Worm (Caenorhabditis elegans) whole organism, L4 larva: Measurements from ENCODE around the gene irld-42.

Source experiments
- F44E2.7 ChIP-seq: fragments of 200-800 bp; sonication (Bioruptor generic); IDR thresholded peaks from 2 replicates; pipeline ENCODE4 v2.1.2; 2022; ENCODE audit warnings: missing genetic modification characterization, missing compliant biosample characterization
- T20F7.1 ChIP-seq: fragments of 200-800 bp; sonication (Bioruptor generic); optimal IDR thresholded peaks from 2 replicates; lab custom pipeline; 2018; ENCODE audit warnings: mild to moderate bottlenecking, missing genetic modification characterization, missing compliant biosample characterization
- Y48G9A.11 ChIP-seq: fragments of 200-800 bp; sonication (Bioruptor generic); IDR thresholded peaks from 2 replicates; pipeline ENCODE4 v1.3.6; 2022; ENCODE audit warnings: missing genetic modification reagents, missing genetic modification characterization, missing compliant biosample characterization
- Y75B8A.6 ChIP-seq: fragments of 200-800 bp; sonication (Bioruptor generic); IDR thresholded peaks from 2 replicates; pipeline ENCODE4 v1.3.6; 2022; ENCODE audit warnings: missing genetic modification reagents, missing genetic modification characterization, missing compliant biosample characterization
- aha-1 ChIP-seq: fragments of 150-350 bp; peaks from one replicate; lab custom pipeline; 2014; ENCODE audit warnings: missing biosample characterization, missing genetic modification characterization
- ama-1 ChIP-seq: fragments of 150-350 bp; optimal IDR thresholded peaks from 2 replicates; lab custom pipeline; 2014; ENCODE audit warnings: inconsistent platforms, mixed read lengths
- ceh-28 ChIP-seq: fragments of 150-350 bp; optimal IDR thresholded peaks from 2 replicates; lab custom pipeline; 2014; ENCODE audit warnings: missing biosample characterization, missing genetic modification reagents, missing genetic modification characterization
- cey-2 ChIP-seq: sonication (generic microtip); optimal IDR thresholded peaks from 3 replicates; lab custom pipeline; 2017; ENCODE audit warnings: missing genetic modification characterization, mild to moderate bottlenecking, missing compliant biosample characterization, antibody characterized with exemption, borderline replicate concordance; ENCODE audit not compliant: insufficient read depth
- daf-12 ChIP-seq: fragments of 150-350 bp; optimal IDR thresholded peaks from 2 replicates; lab custom pipeline; 2014; ENCODE audit warnings: missing biosample characterization, missing genetic modification reagents, missing genetic modification characterization
- daf-19 ChIP-seq: fragments of 200-800 bp; sonication (Bioruptor generic); conservative IDR thresholded peaks from 2 replicates; pipeline ENCODE4 v1.3.6; 2022; ENCODE audit warnings: missing genetic modification characterization, missing compliant biosample characterization
- daf-8 ChIP-seq: fragments of 200-800 bp; sonication (Bioruptor generic); IDR thresholded peaks from 2 replicates; pipeline ENCODE4 v1.3.6; 2022; ENCODE audit warnings: missing genetic modification characterization, missing compliant biosample characterization
- dmd-9 ChIP-seq: fragments of 200-800 bp; sonication (Bioruptor generic); IDR thresholded peaks from 2 replicates; pipeline ENCODE4 v1.3.6; 2022; ENCODE audit warnings: missing genetic modification reagents, missing genetic modification characterization, missing compliant biosample characterization
- dve-1 ChIP-seq: sonication (generic microtip); optimal IDR thresholded peaks from 2 replicates; lab custom pipeline; 2017; ENCODE audit warnings: antibody characterized with exemption, mild to moderate bottlenecking, missing genetic modification characterization, missing compliant biosample characterization; ENCODE audit not compliant: insufficient read depth
- egl-43 ChIP-seq: fragments of 200-800 bp; sonication (Bioruptor generic); IDR thresholded peaks from 2 replicates; pipeline ENCODE4 v1.3.6; 2022; ENCODE audit warnings: missing genetic modification reagents, missing genetic modification characterization, missing compliant biosample characterization
- hlh-11 ChIP-seq: fragments of 200-800 bp; sonication (Bioruptor generic); optimal IDR thresholded peaks from 2 replicates; lab custom pipeline; 2018; ENCODE audit warnings: mild to moderate bottlenecking, missing genetic modification characterization, missing compliant biosample characterization
- lim-7 ChIP-seq: fragments of 200-800 bp; sonication (Bioruptor generic); IDR thresholded peaks from 2 replicates; pipeline ENCODE4 v1.3.6; 2022; ENCODE audit warnings: missing genetic modification characterization, missing compliant biosample characterization
- lin-13 ChIP-seq: fragments of 150-350 bp; optimal IDR thresholded peaks from 2 replicates; lab custom pipeline; 2014; ENCODE audit warnings: missing biosample characterization, missing genetic modification reagents, missing genetic modification characterization
- lin-29 ChIP-seq: fragments of 200-800 bp; sonication (Bioruptor generic); IDR thresholded peaks from 2 replicates; pipeline ENCODE4 v1.3.6; 2022; ENCODE audit warnings: missing genetic modification reagents, missing genetic modification characterization, missing compliant biosample characterization
- lir-3 ChIP-seq: sonication (generic microtip); optimal IDR thresholded peaks from 2 replicates; lab custom pipeline; 2016; ENCODE audit warnings: mild to moderate bottlenecking, missing genetic modification characterization, missing compliant biosample characterization
- madf-9 ChIP-seq: fragments of 200-800 bp; sonication (Bioruptor generic); conservative IDR thresholded peaks from 2 replicates; pipeline ENCODE4 v1.3.6; 2022; ENCODE audit warnings: missing genetic modification reagents, missing genetic modification characterization, missing compliant biosample characterization
- mep-1 ChIP-seq: fragments of 150-350 bp; sonication (generic microtip); optimal IDR thresholded peaks from 3 replicates; lab custom pipeline; 2014; ENCODE audit warnings: missing biosample characterization, missing genetic modification characterization
- mes-2 ChIP-seq: sonication (generic microtip); optimal IDR thresholded peaks from 2 replicates; lab custom pipeline; 2016; ENCODE audit warnings: missing genotype, mild to moderate bottlenecking, missing genetic modification characterization, missing compliant biosample characterization; ENCODE audit not compliant: poor library complexity, severe bottlenecking
- mxl-3 ChIP-seq: fragments of 200-800 bp; sonication (Bioruptor generic); optimal IDR thresholded peaks from 2 replicates; lab custom pipeline; 2018; ENCODE audit warnings: mild to moderate bottlenecking, missing genetic modification characterization, missing compliant biosample characterization
- nhr-237 ChIP-seq: sonication (generic microtip); optimal IDR thresholded peaks from 2 replicates; lab custom pipeline; 2017; ENCODE audit warnings: missing biosample characterization, missing genetic modification characterization
- nhr-25 ChIP-seq: sonication (generic microtip); optimal IDR thresholded peaks from 2 replicates; lab custom pipeline; 2017; ENCODE audit warnings: missing genetic modification characterization, mild to moderate bottlenecking, missing compliant biosample characterization, antibody characterized with exemption, moderate library complexity, borderline replicate concordance; ENCODE audit not compliant: insufficient read depth
- nhr-28 ChIP-seq: fragments of 150-350 bp; optimal IDR thresholded peaks from 2 replicates; lab custom pipeline; 2014; ENCODE audit warnings: missing biosample characterization, missing genetic modification characterization
- nhr-41 ChIP-seq: fragments of 200-800 bp; sonication (Bioruptor generic); IDR thresholded peaks from 2 replicates; pipeline ENCODE4 v1.3.6; 2022; ENCODE audit warnings: missing genetic modification reagents, missing genetic modification characterization, missing compliant biosample characterization
- nhr-77 ChIP-seq: fragments of 150-350 bp; optimal IDR thresholded peaks from 2 replicates; lab custom pipeline; 2014; ENCODE audit warnings: missing biosample characterization, missing genetic modification characterization
- pha-4 ChIP-seq, 2 experiments: fragments of 150-350 bp in 1 of 2; fragments of 200-800 bp in 1 of 2; sonication (Bioruptor generic) in 1 of 2; IDR thresholded peaks in 1 of 2; optimal IDR thresholded peaks in 1 of 2; 2 replicates each; pipeline versions ENCODE4 v1.3.6 to Lab custom; 2014 to 2022; ENCODE audit warnings: missing genetic modification characterization in 2 of 2, missing genetic modification reagents in 2 of 2, missing biosample characterization in 1 of 2, missing compliant biosample characterization in 1 of 2
- pqm-1 ChIP-seq: sonication (generic microtip); optimal IDR thresholded peaks from 2 replicates; lab custom pipeline; 2017; ENCODE audit warnings: missing biosample characterization, missing genetic modification characterization
- saeg-2 ChIP-seq: fragments of 200-800 bp; sonication (Bioruptor generic); IDR thresholded peaks from 2 replicates; pipeline ENCODE4 v1.3.6; 2022; ENCODE audit warnings: missing genetic modification reagents, missing genetic modification characterization, missing compliant biosample characterization
- set-16 ChIP-seq: fragments of 200-800 bp; sonication (Bioruptor generic); IDR thresholded peaks from 2 replicates; pipeline ENCODE4 v1.3.6; 2022; ENCODE audit warnings: missing genetic modification reagents, missing genetic modification characterization, missing compliant biosample characterization
- snpc-1.2 ChIP-seq: fragments of 200-800 bp; sonication (Bioruptor generic); IDR thresholded peaks from 2 replicates; pipeline ENCODE4 v1.3.6; 2022; ENCODE audit warnings: missing genetic modification reagents, missing genetic modification characterization, missing compliant biosample characterization
- spr-1 ChIP-seq: sonication (generic microtip); optimal IDR thresholded peaks from 2 replicates; lab custom pipeline; 2016; ENCODE audit warnings: mild to moderate bottlenecking, missing genetic modification characterization, missing compliant biosample characterization
- zip-11 ChIP-seq: fragments of 200-800 bp; sonication (Bioruptor generic); IDR thresholded peaks from 2 replicates; pipeline ENCODE4 v1.3.6; 2022; ENCODE audit warnings: missing genetic modification characterization, missing compliant biosample characterization

Gene irld-42

ce11 chrV:1664921-1665320, 3.4 kb upstream of the irld-42 start, which contains the start of gene K04F1.9:
Gene K04F1.9 (plus strand): TSS chrV:1665221.
- no peak for TF ChIP-seq lin-29 (GFP tag; lab: Robert Waterston, UW)
- TF ChIP-seq T20F7.1, result no peak
- no peak for TF ChIP-seq spr-1 (tag; lab: Kevin White, UChicago)
- no peak for TF ChIP-seq mep-1
- TF ChIP-seq ama-1 (lab: Kevin White, UChicago), result no peak
- TF ChIP-seq Y48G9A.11 (GFP tag; lab: Robert Waterston, UW), result no peak
- TF ChIP-seq Y75B8A.6 (GFP tag; lab: Robert Waterston, UW), result no peak
- TF ChIP-seq dmd-9 (GFP tag; lab: Robert Waterston, UW), result no peak
- no peak for TF ChIP-seq cey-2 (tag; lab: Kevin White, UChicago)
- TF ChIP-seq set-16 (GFP tag; lab: Robert Waterston, UW), result no peak
- no peak for TF ChIP-seq aha-1 (tag; lab: Kevin White, UChicago)
- TF ChIP-seq hlh-11 (tag; lab: Kevin White, UChicago), result no peak
- TF ChIP-seq snpc-1.2 (GFP tag; lab: Robert Waterston, UW), result no peak
- TF ChIP-seq madf-9 (GFP tag; lab: Robert Waterston, UW), result no peak
- TF ChIP-seq zip-11 (GFP tag; lab: Robert Waterston, UW), result no peak
- TF ChIP-seq F44E2.7, result no peak
- TF ChIP-seq dve-1 (tag; lab: Kevin White, UChicago), result no peak
- TF ChIP-seq pha-4 (GFP tag; IDR thresholded peaks at IDR 0.05; lab: Robert Waterston, UW), result no peak
- no peak for TF ChIP-seq pha-4 (tag; optimal IDR thresholded peaks at IDR 0.05; lab: Kevin White, UChicago)
- no peak for TF ChIP-seq daf-12 (tag; lab: Kevin White, UChicago)
- no peak for TF ChIP-seq mxl-3

DNA sequence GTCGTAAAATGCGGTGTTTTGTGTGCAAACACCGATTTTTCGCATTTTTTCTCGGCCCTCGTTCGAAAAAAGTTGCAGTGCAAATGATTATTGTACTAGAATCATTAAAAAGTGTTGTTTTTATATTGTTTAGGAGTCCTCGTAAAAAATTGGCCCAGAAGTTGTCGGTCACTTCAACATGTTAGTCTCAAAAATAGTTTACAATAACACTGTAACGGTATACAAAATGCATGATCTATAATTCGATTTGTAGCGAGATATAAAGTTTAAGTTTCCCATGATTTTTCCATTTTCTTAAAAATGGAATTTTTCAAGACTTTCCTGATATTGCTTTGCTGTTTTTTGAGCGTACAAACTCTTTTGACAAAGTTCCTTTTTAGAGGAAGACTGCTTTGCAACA, 1.4 kb upstream of the irld-42 start, which contains the start of gene K04F1.8:
Gene K04F1.8, plus strand, starts transcription at position 301 of the 400 bp plus-strand sequence.
- TF ChIP-seq aha-1 (tag; lab: Kevin White, UChicago), result no peak
- TF ChIP-seq spr-1 (tag; lab: Kevin White, UChicago), result no peak
- TF ChIP-seq nhr-28, result no peak
- no peak for TF ChIP-seq lin-13

DNA sequence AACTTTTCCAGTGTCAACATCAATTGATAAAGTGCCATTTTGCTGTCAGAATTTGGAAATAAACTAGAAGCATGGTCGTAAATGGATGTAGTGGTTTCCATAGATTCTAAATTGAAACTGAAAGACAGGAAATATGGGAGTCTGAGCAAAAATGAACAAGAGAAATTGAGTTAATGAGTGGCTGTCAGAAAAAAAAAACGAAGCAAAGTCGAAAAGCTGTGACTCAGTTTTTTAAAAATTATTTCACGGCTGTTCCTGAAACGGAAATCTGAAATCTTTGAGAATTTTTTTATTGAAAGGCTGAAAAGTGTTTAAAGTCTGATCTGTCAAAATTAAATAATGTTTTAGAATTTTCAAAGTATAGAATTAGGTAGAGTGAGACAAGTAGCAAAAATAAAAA, 9.9 kb downstream of the irld-42 start, which contains the start of gene srw-98:
Gene srw-98, minus strand, starts transcription at position 101 of the 400 bp plus-strand sequence.
- TF ChIP-seq egl-43 (GFP tag; lab: Robert Waterston, UW) (no peak), nhr-237 (tag; lab: Kevin White, UChicago) (no peak), ceh-28 (tag; lab: Kevin White, UChicago) (no peak), lir-3 (tag; lab: Kevin White, UChicago) (no peak), pha-4 (GFP tag; IDR thresholded peaks at IDR 0.05; lab: Robert Waterston, UW) (no peak), pha-4 (tag; optimal IDR thresholded peaks at IDR 0.05; lab: Kevin White, UChicago) (no peak), nhr-41 (GFP tag; lab: Robert Waterston, UW) (no peak), nhr-77 (tag; lab: Kevin White, UChicago) (no peak)

DNA sequence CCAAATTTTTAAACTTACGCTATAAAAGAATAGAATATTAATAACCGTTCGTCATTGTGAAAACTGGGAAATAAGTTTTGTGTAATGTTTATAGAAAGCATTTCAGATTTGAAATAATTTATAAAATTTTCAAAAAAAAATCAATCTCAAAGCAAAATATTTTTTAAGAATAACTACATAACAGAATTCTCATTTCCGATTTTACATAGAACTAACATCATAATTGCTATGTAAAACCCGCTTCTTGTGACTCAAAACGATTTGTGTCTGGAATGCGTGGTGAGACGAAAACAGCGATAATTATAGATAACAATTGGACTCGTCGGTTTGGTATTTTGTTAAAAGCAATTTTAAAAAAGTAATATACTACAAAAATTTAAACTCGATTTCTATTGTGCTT, 12.5 kb downstream of the irld-42 start, which contains the start of gene srw-91:
Gene srw-91, minus strand, starts transcription at position 101 of the 400 bp plus-strand sequence.
- TF ChIP-seq daf-19 (GFP tag; lab: Robert Waterston, UW) (no peak), pqm-1 (tag; lab: Kevin White, UChicago) (no peak), nhr-237 (tag; lab: Kevin White, UChicago) (no peak), cey-2 (tag; lab: Kevin White, UChicago) (no peak), lim-7 (GFP tag; lab: Robert Waterston, UW) (no peak), mxl-3 (no peak), mes-2 (no peak), lir-3 (tag; lab: Kevin White, UChicago) (no peak), saeg-2 (GFP tag; lab: Robert Waterston, UW) (no peak), nhr-25 (tag; lab: Kevin White, UChicago) (no peak), daf-8 (GFP tag; lab: Robert Waterston, UW) (no peak)
